Worm (Caenorhabditis elegans): ENCODE results near the gene srsx-22.

DNA sequence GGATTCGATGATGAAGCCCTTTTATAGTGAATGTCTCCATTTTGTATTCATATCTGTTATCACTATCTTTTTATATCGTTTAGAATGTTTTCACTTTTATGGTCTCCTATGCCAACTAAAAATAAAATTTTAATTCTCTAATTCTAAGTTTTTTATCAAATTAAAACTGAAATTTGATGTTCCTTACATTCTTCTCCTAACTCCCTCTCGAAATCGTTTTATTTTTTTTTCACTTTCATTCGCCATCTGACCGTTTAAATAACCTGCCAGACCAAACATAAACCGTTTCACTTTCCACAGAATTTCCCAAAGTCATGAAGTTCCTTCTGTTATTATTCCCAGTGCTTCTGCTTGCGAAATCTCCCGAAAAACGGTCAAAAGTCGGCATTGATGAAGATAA, 27.7 kb downstream of the srsx-22 start, which contains the start of gene F52E1.5:
- TF ChIP-seq him-1 (tag; optimal IDR thresholded peaks at IDR 0.05) (no peak), W03F9.2 (tag; optimal IDR thresholded peaks at IDR 0.05) (no peak)

Data from whole organism, L4/young adult.